Fruit fly (Drosophila melanogaster): ENCODE results near the gene CG5866.

The CG5866 gene

DNA sequence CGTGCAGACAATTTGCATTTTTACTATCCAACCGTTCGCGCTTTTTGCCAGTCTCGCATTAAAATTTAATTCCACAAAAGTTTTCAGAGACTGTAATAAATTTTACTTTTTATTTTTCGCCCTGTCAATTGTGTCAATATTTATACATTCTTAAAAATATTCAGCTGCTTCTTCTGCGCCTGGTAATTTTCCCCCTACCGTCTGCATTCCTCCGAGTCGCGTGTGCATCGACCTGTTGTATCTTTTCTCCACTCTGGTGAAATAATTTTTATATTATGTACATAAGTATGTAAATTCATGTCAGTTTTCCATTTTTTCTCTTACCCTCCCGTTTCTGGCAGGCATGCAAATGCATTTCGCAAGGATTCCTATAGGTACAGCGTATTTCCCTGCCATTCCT is 12.4 kb upstream of the CG5866 start, which contains the start of gene CG34279:
Gene CG34279, minus strand, starts transcription at position 101 of the 400 bp plus-strand sequence.
- TF ChIP-seq D1 (tag; optimal IDR thresholded peaks at IDR 0.05) = no peak
- TF ChIP-seq CG15710 (tag; optimal IDR thresholded peaks at IDR 0.05) = no peak
- TF ChIP-seq CG32121 (GFP tag; IDR thresholded peaks at IDR 0.05) = no peak
- no peak for TF ChIP-seq gl (tag; optimal IDR thresholded peaks at IDR 0.05)
- TF ChIP-seq Pif1A (GFP tag; optimal IDR thresholded peaks at IDR 0.05) = no peak
- no peak for TF ChIP-seq CG17806 (tag; optimal IDR thresholded peaks at IDR 0.05)
- TF ChIP-seq Ets98B (GFP tag; IDR thresholded peaks at IDR 0.05) = no peak
- no peak for TF ChIP-seq EcR (GFP tag; optimal IDR thresholded peaks at IDR 0.05)
- no peak for TF ChIP-seq CG14655 (GFP tag; optimal IDR thresholded peaks at IDR 0.05)
- TF ChIP-seq CG8301 (tag; optimal IDR thresholded peaks at IDR 0.05) = no peak
- TF ChIP-seq CG13204 (GFP tag; optimal IDR thresholded peaks at IDR 0.05) = no peak
- TF ChIP-seq CG12605 (GFP tag; IDR thresholded peaks at IDR 0.05) = no peak
- TF ChIP-seq fd96Ca (GFP tag; IDR thresholded peaks at IDR 0.05) = no peak
- TF ChIP-seq CG10348 (GFP tag; IDR thresholded peaks at IDR 0.05) = no peak
- no peak for TF ChIP-seq Snoo (tag; optimal IDR thresholded peaks at IDR 0.05)

- no peak for TF ChIP-seq CG8159 (tag; optimal IDR thresholded peaks at IDR 0.05)
- no peak for TF ChIP-seq CG12605 (GFP tag; IDR thresholded peaks at IDR 0.05)
- TF ChIP-seq EcR (GFP tag; optimal IDR thresholded peaks at IDR 0.05) = no peak
- TF ChIP-seq D1 (tag; optimal IDR thresholded peaks at IDR 0.05) = no peak
- no peak for TF ChIP-seq Ets98B (GFP tag; IDR thresholded peaks at IDR 0.05)
- TF ChIP-seq CG9948 (tag; optimal IDR thresholded peaks at IDR 0.05) = no peak
- no peak for TF ChIP-seq CG32121 (GFP tag; IDR thresholded peaks at IDR 0.05)
- TF ChIP-seq CG15710 (tag; optimal IDR thresholded peaks at IDR 0.05) = no peak
- TF ChIP-seq Pif1B (GFP tag; optimal IDR thresholded peaks at IDR 0.05) = no peak
- no peak for TF ChIP-seq rn (GFP tag; IDR thresholded peaks at IDR 0.05)
- TF ChIP-seq fd96Ca (GFP tag; IDR thresholded peaks at IDR 0.05) = no peak
- TF ChIP-seq CG17806 (tag; optimal IDR thresholded peaks at IDR 0.05) = no peak
- TF ChIP-seq CG8301 (tag; optimal IDR thresholded peaks at IDR 0.05) = no peak
- TF ChIP-seq gl (tag; optimal IDR thresholded peaks at IDR 0.05) = no peak
- no peak for TF ChIP-seq CG14655 (GFP tag; optimal IDR thresholded peaks at IDR 0.05)
- no peak for TF ChIP-seq CG34367 (tag; optimal IDR thresholded peaks at IDR 0.05)
- TF ChIP-seq CG10348 (GFP tag; IDR thresholded peaks at IDR 0.05) = no peak
- no peak for TF ChIP-seq Pif1A (GFP tag; optimal IDR thresholded peaks at IDR 0.05)
Observed at dm6 chr3R:17403618-17404017, 11.9 kb upstream of the CG5866 start, which contains the start of gene CG34280. Gene CG34280 (minus strand): TSS chr3R:17403718.

DNA sequence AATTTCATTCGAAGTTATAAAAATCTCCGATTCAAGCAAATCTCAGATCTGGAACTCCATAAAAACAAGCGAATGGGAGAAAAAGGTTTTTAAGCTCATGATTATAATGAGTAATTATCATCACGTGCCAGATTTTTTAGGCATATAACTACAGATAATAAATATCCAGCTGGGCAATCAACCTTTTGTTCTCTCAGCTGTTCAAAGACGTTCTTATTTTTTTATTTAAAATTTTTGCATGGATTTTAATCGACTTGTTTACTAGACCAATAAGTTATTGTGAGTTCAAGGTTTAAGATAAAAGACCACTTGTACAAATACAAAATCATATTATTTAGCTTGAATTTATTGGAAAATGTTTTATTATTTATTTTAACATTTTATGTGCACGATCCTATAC is 11.4 kb upstream of the CG5866 start:
- no peak for TF ChIP-seq CG4496 (GFP tag; IDR thresholded peaks at IDR 0.05)
- no peak for TF ChIP-seq gl (tag; optimal IDR thresholded peaks at IDR 0.05)
- TF ChIP-seq D1 (tag; optimal IDR thresholded peaks at IDR 0.05) = no peak
- TF ChIP-seq rn (GFP tag; IDR thresholded peaks at IDR 0.05) = no peak
- TF ChIP-seq CG9948 (tag; optimal IDR thresholded peaks at IDR 0.05) = no peak
- TF ChIP-seq EcR (GFP tag; optimal IDR thresholded peaks at IDR 0.05) = no peak
- no peak for TF ChIP-seq Pif1B (GFP tag; optimal IDR thresholded peaks at IDR 0.05)
- no peak for TF ChIP-seq CG32121 (GFP tag; IDR thresholded peaks at IDR 0.05)
- no peak for TF ChIP-seq CG34367 (tag; optimal IDR thresholded peaks at IDR 0.05)
- no peak for TF ChIP-seq Ets98B (GFP tag; IDR thresholded peaks at IDR 0.05)
- TF ChIP-seq Pif1A (GFP tag; optimal IDR thresholded peaks at IDR 0.05) = no peak
- TF ChIP-seq CG17806 (tag; optimal IDR thresholded peaks at IDR 0.05) = no peak
- TF ChIP-seq CG8301 (tag; optimal IDR thresholded peaks at IDR 0.05) = no peak
- no peak for TF ChIP-seq Snoo (tag; optimal IDR thresholded peaks at IDR 0.05)
- TF ChIP-seq CG15710 (tag; optimal IDR thresholded peaks at IDR 0.05) = no peak
- TF ChIP-seq CG8159 (tag; optimal IDR thresholded peaks at IDR 0.05) = no peak
- TF ChIP-seq fd96Ca (GFP tag; IDR thresholded peaks at IDR 0.05) = no peak
- no peak for TF ChIP-seq CG13204 (GFP tag; optimal IDR thresholded peaks at IDR 0.05)
- no peak for TF ChIP-seq CG14655 (GFP tag; optimal IDR thresholded peaks at IDR 0.05)

DNA sequence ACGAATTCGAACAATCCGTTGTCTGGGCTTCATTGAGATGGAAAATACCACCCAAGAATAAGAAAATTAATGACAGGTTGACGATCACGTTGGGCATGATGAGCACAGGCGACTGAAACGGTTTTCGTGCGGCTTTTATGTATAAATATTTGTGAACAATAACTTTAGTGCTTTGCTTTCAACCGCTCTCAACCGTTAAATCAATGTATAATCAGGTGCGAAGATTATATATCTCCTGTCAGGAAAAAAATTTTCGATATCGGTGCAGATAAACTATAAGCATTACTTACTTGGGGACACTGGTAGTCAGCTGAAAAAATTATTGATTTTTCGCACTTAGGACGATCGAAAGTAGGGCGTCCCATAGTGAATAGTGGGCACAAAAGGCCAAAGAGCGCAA is 10.5 kb upstream of the CG5866 start, which contains the start of gene CG42823:
Gene CG42823, minus strand, starts transcription at position 101 of the 400 bp plus-strand sequence.
- TF ChIP-seq Snoo (tag; optimal IDR thresholded peaks at IDR 0.05) = no peak
- TF ChIP-seq CG17806 (tag; optimal IDR thresholded peaks at IDR 0.05) = no peak
- TF ChIP-seq Pif1A (GFP tag; optimal IDR thresholded peaks at IDR 0.05) = no peak

DNA sequence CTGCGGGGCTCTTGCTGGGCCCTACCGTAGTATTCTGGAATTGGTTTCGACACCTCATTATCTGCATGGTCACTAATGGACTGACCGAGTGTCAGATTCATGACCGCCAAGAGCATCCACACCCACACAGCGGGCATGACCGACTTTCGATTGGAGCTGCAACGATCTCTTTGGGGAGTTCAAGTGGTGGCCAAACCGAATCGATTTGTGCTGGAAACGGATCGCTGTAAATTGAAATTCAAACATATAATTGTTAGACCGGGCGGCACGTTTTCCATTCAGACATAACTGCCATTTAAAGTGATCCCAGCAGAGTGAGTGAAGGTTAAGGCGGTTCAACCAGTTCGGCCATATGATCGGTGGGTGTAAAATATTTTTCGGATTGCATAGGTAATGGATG is 9.1 kb upstream of the CG5866 start, which contains the start of the genes CG42824 and CG42798:
Gene CG42824, minus strand, starts transcription at position 101 of the 400 bp plus-strand sequence.
Gene CG42798, plus strand, starts transcription at position 268 of the 400 bp plus-strand sequence.
- TF ChIP-seq CG12605 (GFP tag; IDR thresholded peaks at IDR 0.05) (no peak), fd96Ca (GFP tag; IDR thresholded peaks at IDR 0.05) (no peak)

- TF ChIP-seq gl (tag; optimal IDR thresholded peaks at IDR 0.05) = no peak
Observed at dm6 chr3R:17407576-17407975, 8.0 kb upstream of the CG5866 start, which contains the start of gene CG17283. Gene CG17283 (plus strand): TSS chr3R:17407876.

dm6 chr3R:17409319-17409718 is 6.2 kb upstream of the CG5866 start, which contains the start of gene CG5860:
Gene CG5860 (plus strand): TSS chr3R:17409619.
- no peak for TF ChIP-seq D1 (tag; optimal IDR thresholded peaks at IDR 0.05)
- TF ChIP-seq CG14655 (GFP tag; optimal IDR thresholded peaks at IDR 0.05) = no peak
- TF ChIP-seq fd96Ca (GFP tag; IDR thresholded peaks at IDR 0.05) = no peak
- TF ChIP-seq CG32121 (GFP tag; IDR thresholded peaks at IDR 0.05) = no peak
- TF ChIP-seq Snoo (tag; optimal IDR thresholded peaks at IDR 0.05) = no peak
- TF ChIP-seq Pif1A (GFP tag; optimal IDR thresholded peaks at IDR 0.05) = no peak
- TF ChIP-seq gl (tag; optimal IDR thresholded peaks at IDR 0.05) = no peak
- TF ChIP-seq EcR (GFP tag; optimal IDR thresholded peaks at IDR 0.05) = no peak
- no peak for TF ChIP-seq Pif1B (GFP tag; optimal IDR thresholded peaks at IDR 0.05)
- no peak for TF ChIP-seq CG17806 (tag; optimal IDR thresholded peaks at IDR 0.05)
- no peak for TF ChIP-seq CG15710 (tag; optimal IDR thresholded peaks at IDR 0.05)
- no peak for TF ChIP-seq CG12605 (GFP tag; IDR thresholded peaks at IDR 0.05)
- TF ChIP-seq CG34367 (tag; optimal IDR thresholded peaks at IDR 0.05) = no peak
- no peak for TF ChIP-seq CG9948 (tag; optimal IDR thresholded peaks at IDR 0.05)

Measured in whole organism, pupa.